Fruit fly (Drosophila melanogaster) whole organism, prepupa: ENCODE data around the gene tweek.
A peak's percentile ranks its signal among the peaks of the same experiment; 100 is the strongest.

ENCODE experiments used
- Blimp-1 ChIP-seq: fragments of 200-800 bp; sonication (Bioruptor generic); optimal IDR thresholded peaks from 3 replicates; lab custom pipeline; 2017; ENCODE audit warnings: missing biosample characterization, missing genetic modification characterization, mild to moderate bottlenecking, moderate library complexity, missing genetic modification reagents
- CG10631 ChIP-seq: fragments of 200-800 bp; sonication (Bioruptor generic); optimal IDR thresholded peaks from 2 replicates; lab custom pipeline; 2016; ENCODE audit warnings: missing biosample characterization, missing genetic modification characterization
- CG11902 ChIP-seq: fragments of 200-800 bp; sonication (Bioruptor generic); optimal IDR thresholded peaks from 3 replicates; lab custom pipeline; 2016; ENCODE audit warnings: missing biosample characterization, missing genetic modification characterization
- CG15336 ChIP-seq: fragments of 200-800 bp; sonication (Bioruptor generic); IDR thresholded peaks from 2 replicates; pipeline ENCODE4 v1.3.6; 2022; ENCODE audit warnings: missing biosample characterization, missing genetic modification characterization
- CG1621 ChIP-seq: fragments of 200-800 bp; sonication (Bioruptor generic); optimal IDR thresholded peaks from 3 replicates; lab custom pipeline; 2018; ENCODE audit warnings: missing biosample characterization, mild to moderate bottlenecking, missing genetic modification characterization
- CG3032 ChIP-seq: fragments of 200-800 bp; optimal IDR thresholded peaks from 2 replicates; lab custom pipeline; 2019; ENCODE audit warnings: missing biosample characterization, mild to moderate bottlenecking, missing genetic modification characterization, moderate library complexity
- CG34406 ChIP-seq: fragments of 200-800 bp; sonication (Bioruptor generic); optimal IDR thresholded peaks from 3 replicates; lab custom pipeline; 2016; ENCODE audit warnings: missing biosample characterization, missing genetic modification characterization
- CG3919 ChIP-seq: fragments of 200-800 bp; sonication (Bioruptor generic); optimal IDR thresholded peaks from 3 replicates; lab custom pipeline; 2016; ENCODE audit warnings: missing biosample characterization, missing genetic modification characterization
- CG4318 ChIP-seq: fragments of 200-800 bp; sonication (Bioruptor generic); optimal IDR thresholded peaks from 3 replicates; lab custom pipeline; 2017; ENCODE audit warnings: missing biosample characterization, mild to moderate bottlenecking, missing genetic modification characterization
- CG6163 ChIP-seq: fragments of 200-800 bp; sonication (Bioruptor generic); IDR thresholded peaks from 3 replicates; pipeline ENCODE4 v1.3.6; 2022; ENCODE audit warnings: missing biosample characterization, missing genetic modification characterization
- CG6276 ChIP-seq: fragments of 200-800 bp; sonication (Bioruptor generic); optimal IDR thresholded peaks from 2 replicates; lab custom pipeline; 2017; ENCODE audit warnings: missing biosample characterization, mild to moderate bottlenecking, missing genetic modification characterization
- CG6792 ChIP-seq: fragments of 200-800 bp; sonication (Bioruptor generic); optimal IDR thresholded peaks from 3 replicates; lab custom pipeline; 2016; ENCODE audit warnings: missing biosample characterization, missing genetic modification characterization
- CG6808 ChIP-seq: fragments of 200-800 bp; sonication (Bioruptor generic); optimal IDR thresholded peaks from 3 replicates; lab custom pipeline; 2017; ENCODE audit warnings: missing biosample characterization, missing genetic modification characterization, mild to moderate bottlenecking, moderate library complexity, missing genetic modification reagents
- CG6854 ChIP-seq: fragments of 200-800 bp; sonication (Bioruptor generic); optimal IDR thresholded peaks from 2 replicates; lab custom pipeline; 2017; ENCODE audit warnings: missing biosample characterization, mild to moderate bottlenecking, missing genetic modification characterization
- CG7368 ChIP-seq: fragments of 200-800 bp; sonication (Bioruptor generic); optimal IDR thresholded peaks from 3 replicates; lab custom pipeline; 2016; ENCODE audit warnings: missing biosample characterization, missing genetic modification characterization
- CG8119 ChIP-seq: fragments of 200-800 bp; sonication (Bioruptor generic); IDR thresholded peaks from 3 replicates; pipeline ENCODE4 v1.3.6; 2022; ENCODE audit warnings: missing biosample characterization, missing genetic modification characterization
- Eip75B ChIP-seq: fragments of 200-800 bp; sonication (Bioruptor generic); optimal IDR thresholded peaks from 3 replicates; lab custom pipeline; 2016; ENCODE audit warnings: missing biosample characterization, missing genetic modification characterization
- Eip78C ChIP-seq: fragments of 200-800 bp; sonication (Bioruptor generic); peaks from one replicate; lab custom pipeline; 2016; ENCODE audit warnings: missing biosample characterization, missing genetic modification characterization
- Ets21C ChIP-seq: fragments of 200-800 bp; sonication (Bioruptor generic); optimal IDR thresholded peaks from 3 replicates; lab custom pipeline; 2016; ENCODE audit warnings: missing biosample characterization, missing genetic modification characterization
- Gug ChIP-seq: fragments of 200-800 bp; sonication (Bioruptor generic); IDR thresholded peaks from 2 replicates; pipeline ENCODE4 v1.3.6; 2022; ENCODE audit warnings: missing biosample characterization, missing genetic modification characterization
- Hr39 ChIP-seq: fragments of 200-800 bp; sonication (Bioruptor generic); optimal IDR thresholded peaks from 2 replicates; lab custom pipeline; 2016; ENCODE audit warnings: missing biosample characterization, missing genetic modification characterization
- Lpt ChIP-seq: fragments of 200-800 bp; sonication (Bioruptor generic); optimal IDR thresholded peaks from 3 replicates; lab custom pipeline; 2016; ENCODE audit warnings: missing biosample characterization, missing genetic modification characterization
- Met ChIP-seq: fragments of 200-800 bp; sonication (Bioruptor generic); optimal IDR thresholded peaks from 3 replicates; lab custom pipeline; 2016; ENCODE audit warnings: missing biosample characterization, missing genetic modification characterization
- OdsH ChIP-seq: fragments of 200-800 bp; sonication (Bioruptor generic); optimal IDR thresholded peaks from 3 replicates; lab custom pipeline; 2016; ENCODE audit warnings: missing biosample characterization, missing genetic modification characterization
- Sox14 ChIP-seq: fragments of 200-800 bp; sonication (Bioruptor generic); optimal IDR thresholded peaks from 3 replicates; lab custom pipeline; 2016; ENCODE audit warnings: missing biosample characterization, missing genetic modification characterization
- dac ChIP-seq: fragments of 200-800 bp; sonication (Bioruptor generic); optimal IDR thresholded peaks from 2 replicates; lab custom pipeline; 2017; ENCODE audit warnings: missing biosample characterization, mild to moderate bottlenecking, missing genetic modification characterization
- dsx ChIP-seq: fragments of 200-800 bp; optimal IDR thresholded peaks from 3 replicates; lab custom pipeline; 2019; ENCODE audit warnings: missing biosample characterization, mild to moderate bottlenecking, missing genetic modification characterization, moderate library complexity; ENCODE audit not compliant: poor library complexity, severe bottlenecking
- eg ChIP-seq: fragments of 200-800 bp; sonication (Bioruptor generic); IDR thresholded peaks from 3 replicates; pipeline ENCODE4 v1.3.6; 2022; ENCODE audit warnings: missing biosample characterization, missing genetic modification characterization
- esn ChIP-seq: fragments of 200-800 bp; sonication (Bioruptor generic); optimal IDR thresholded peaks from 2 replicates; lab custom pipeline; 2016; ENCODE audit warnings: missing biosample characterization, mild to moderate bottlenecking, missing genetic modification characterization, moderate library complexity
- fd59A ChIP-seq: fragments of 200-800 bp; sonication (Bioruptor generic); optimal IDR thresholded peaks from 2 replicates; lab custom pipeline; 2017; ENCODE audit warnings: missing biosample characterization, mild to moderate bottlenecking, missing genetic modification characterization, missing genetic modification reagents
- fd85E ChIP-seq: fragments of 200-800 bp; sonication (Bioruptor generic); optimal IDR thresholded peaks from 3 replicates; lab custom pipeline; 2016; ENCODE audit warnings: missing biosample characterization, missing genetic modification characterization
- fkh ChIP-seq: fragments of 200-800 bp; sonication (Bioruptor generic); optimal IDR thresholded peaks from 3 replicates; lab custom pipeline; 2017; ENCODE audit warnings: missing biosample characterization, mild to moderate bottlenecking, missing genetic modification characterization, moderate library complexity
- lz ChIP-seq: fragments of 200-800 bp; sonication (Bioruptor generic); optimal IDR thresholded peaks from 3 replicates; lab custom pipeline; 2016; ENCODE audit warnings: missing biosample characterization, missing genetic modification characterization
- net ChIP-seq: fragments of 200-800 bp; sonication (Bioruptor generic); optimal IDR thresholded peaks from 3 replicates; lab custom pipeline; 2016; ENCODE audit warnings: missing biosample characterization, missing genetic modification characterization
- salr ChIP-seq, 2 experiments: fragments of 200-800 bp; sonication (Bioruptor generic); optimal IDR thresholded peaks; 3 replicates each; lab custom pipeline; 2016 to 2018; ENCODE audit warnings: missing biosample characterization in 2 of 2, missing genetic modification characterization in 2 of 2, mild to moderate bottlenecking in 1 of 2
- spab ChIP-seq: fragments of 200-800 bp; sonication (Bioruptor generic); optimal IDR thresholded peaks from 2 replicates; lab custom pipeline; 2017; ENCODE audit warnings: missing biosample characterization, mild to moderate bottlenecking, missing genetic modification characterization, missing genetic modification reagents
- ss ChIP-seq, 2 experiments: fragments of 200-800 bp; sonication (Bioruptor generic); optimal IDR thresholded peaks; 2 replicates in 1 of 2; 3 replicates in 1 of 2; lab custom pipeline; 2017 to 2018; ENCODE audit warnings: mild to moderate bottlenecking in 2 of 2, missing biosample characterization in 2 of 2, missing genetic modification characterization in 2 of 2, moderate library complexity in 1 of 2
- svp ChIP-seq: fragments of 200-800 bp; sonication (Bioruptor generic); peaks from one replicate; lab custom pipeline; 2016; ENCODE audit warnings: missing biosample characterization, missing genetic modification characterization
- vri ChIP-seq: fragments of 200-800 bp; sonication (Bioruptor generic); optimal IDR thresholded peaks from 3 replicates; lab custom pipeline; 2016; ENCODE audit warnings: missing biosample characterization, mild to moderate bottlenecking, missing genetic modification characterization

Gene tweek

dm6 chr2L:16874924-16875323 is 13.4 kb upstream of the tweek start:
- TF ChIP-seq CG3919: no peak
- TF ChIP-seq Lpt (GFP tag; lab: Kevin White, UChicago): peak; percentile 14
- TF ChIP-seq CG6276 (GFP tag; lab: Kevin White, UChicago): peak; percentile 42
- TF ChIP-seq eg: peak; percentile 49; the same call in 1 of the 3 replicates
- TF ChIP-seq, all 60 proteins: peak for 3

dm6 chr2L:16876555-16876954 is 11.7 kb upstream of the tweek start:
- TF ChIP-seq Met (GFP tag; lab: Kevin White, UChicago) (no peak), salr (GFP tag; optimal IDR thresholded peaks at IDR 0.05; lab: Kevin White, UChicago) (peak in 1 of 2 experiments; percentile 6), fd85E (no peak), vri (peak; percentile 5), fd59A (GFP tag; lab: Kevin White, UChicago) (no peak)

- TF ChIP-seq CG11902 (no peak), Eip75B (GFP tag; lab: Kevin White, UChicago) (no peak), CG4318 (GFP tag; lab: Kevin White, UChicago) (no peak), CG10631 (GFP tag; lab: Kevin White, UChicago) (no peak), CG6854 (GFP tag; lab: Kevin White, UChicago) (no peak), CG8119 (GFP tag; lab: Robert Waterston, UW) (no peak), lz (no peak), fd59A (GFP tag; lab: Kevin White, UChicago) (no peak), CG6792 (GFP tag; lab: Kevin White, UChicago) (no peak), CG6163 (no peak), CG1621 (tag; lab: Kevin White, UChicago) (no peak)
Observed at dm6 chr2L:16877678-16878077, 10.6 kb upstream of the tweek start.

- no peak for TF ChIP-seq CG1621 (tag; lab: Kevin White, UChicago)
- TF ChIP-seq CG7368 (GFP tag; lab: Kevin White, UChicago): no peak
- TF ChIP-seq salr (GFP tag; optimal IDR thresholded peaks at IDR 0.05; lab: Kevin White, UChicago): no peak
- TF ChIP-seq CG6808 (GFP tag; lab: Kevin White, UChicago): no peak
- no peak for TF ChIP-seq CG34406 (GFP tag; lab: Kevin White, UChicago)
- no peak for TF ChIP-seq fd85E
- TF ChIP-seq CG10631 (GFP tag; lab: Kevin White, UChicago): no peak
- TF ChIP-seq dsx (GFP tag; lab: Kevin White, UChicago): no peak
- no peak for TF ChIP-seq dac (GFP tag; lab: Kevin White, UChicago)
- TF ChIP-seq Eip75B (GFP tag; lab: Kevin White, UChicago): no peak
Observed at dm6 chr2L:16879288-16879687, 9.0 kb upstream of the tweek start, which contains the start of the genes CG32832, CG31743 and CG34313. Gene CG32832 (minus strand): TSS chr2L:16879290. Gene CG31743 (plus strand): TSS chr2L:16879517. Gene CG34313 (plus strand): TSS chr2L:16879517.

- TF ChIP-seq CG15336 (GFP tag; lab: Robert Waterston, UW): peak; percentile 68
- no peak for TF ChIP-seq fkh
- TF ChIP-seq Eip78C: peak; percentile 78
- no peak for TF ChIP-seq Gug (GFP tag; lab: Robert Waterston, UW)
- TF ChIP-seq Sox14: no peak
- TF ChIP-seq Lpt (GFP tag; lab: Kevin White, UChicago): peak; percentile 11
- peak; percentile 30 for TF ChIP-seq CG1621 (tag; lab: Kevin White, UChicago)
- TF ChIP-seq CG3919: peak; percentile 62
- TF ChIP-seq lz: peak; percentile 16
- TF ChIP-seq esn (GFP tag; lab: Kevin White, UChicago): peak; percentile 29
- peak; percentile 18 for TF ChIP-seq dsx (GFP tag; lab: Kevin White, UChicago)
- no peak for TF ChIP-seq Ets21C (GFP tag; lab: Kevin White, UChicago)
- no peak for TF ChIP-seq CG3032 (tag; lab: Kevin White, UChicago)
- no peak for TF ChIP-seq CG10631 (GFP tag; lab: Kevin White, UChicago)
- no peak for TF ChIP-seq OdsH (GFP tag; lab: Kevin White, UChicago)
- no peak for TF ChIP-seq spab (GFP tag; lab: Kevin White, UChicago)
- TF ChIP-seq svp (GFP tag; lab: Kevin White, UChicago): peak; percentile 92
- TF ChIP-seq ss (GFP tag; optimal IDR thresholded peaks at IDR 0.05; lab: Kevin White, UChicago): peak in 1 of 2 experiments; percentile 22
- no peak for TF ChIP-seq Blimp-1 (GFP tag; lab: Kevin White, UChicago)
- TF ChIP-seq CG6163: peak; percentile 59
- TF ChIP-seq CG6854 (GFP tag; lab: Kevin White, UChicago): peak; percentile 63
- TF ChIP-seq Hr39 (GFP tag; lab: Kevin White, UChicago): no peak
- peak; percentile 62; the same call in 2 of the 3 replicates for TF ChIP-seq CG8119 (GFP tag; lab: Robert Waterston, UW)
- TF ChIP-seq CG6276 (GFP tag; lab: Kevin White, UChicago): no peak
- peak; percentile 33 for TF ChIP-seq net (GFP tag; lab: Kevin White, UChicago)
Observed at dm6 chr2L:16880930-16881329, 7.4 kb upstream of the tweek start.
